Worm (Caenorhabditis elegans) whole organism, mixed stage, embryonic: Measurements from ENCODE around the gene C07D10.6.

Experiments
- bed-3 ChIP-seq: fragments of 200-800 bp; sonication (Bioruptor generic); optimal IDR thresholded peaks from 3 replicates; lab custom pipeline; 2018; ENCODE audit warnings: mild to moderate bottlenecking, missing genetic modification characterization, moderate library complexity, missing compliant biosample characterization
- blmp-1 ChIP-seq: fragments of 150-350 bp; optimal IDR thresholded peaks from 2 replicates; lab custom pipeline; 2014; ENCODE audit warnings: missing biosample characterization, missing genetic modification characterization
- ceh-39 ChIP-seq: fragments of 150-350 bp; optimal IDR thresholded peaks from 2 replicates; lab custom pipeline; 2014; ENCODE audit warnings: missing biosample characterization, missing genetic modification characterization
- ceh-43 ChIP-seq: fragments of 200-800 bp; sonication (Bioruptor generic); optimal IDR thresholded peaks from 2 replicates; lab custom pipeline; 2018; ENCODE audit warnings: mild to moderate bottlenecking, missing genetic modification characterization, moderate library complexity, missing compliant biosample characterization
- ces-1 ChIP-seq: fragments of 150-350 bp; optimal IDR thresholded peaks from 2 replicates; lab custom pipeline; 2014; ENCODE audit warnings: missing biosample characterization, missing genetic modification reagents, missing genetic modification characterization
- cnd-1 ChIP-seq: fragments of 200-800 bp; sonication (Bioruptor generic); optimal IDR thresholded peaks from 2 replicates; lab custom pipeline; 2018; ENCODE audit warnings: mild to moderate bottlenecking, missing genetic modification characterization, missing compliant biosample characterization
- drap-1 ChIP-seq: fragments of 200-800 bp; sonication (Bioruptor generic); optimal IDR thresholded peaks from 3 replicates; lab custom pipeline; 2018; ENCODE audit warnings: mild to moderate bottlenecking, missing genetic modification characterization, missing compliant biosample characterization
- elt-1 ChIP-seq: sonication (generic microtip); optimal IDR thresholded peaks from 2 replicates; lab custom pipeline; 2017; ENCODE audit warnings: missing genetic modification characterization, mild to moderate bottlenecking, missing compliant biosample characterization, antibody characterized with exemption, moderate library complexity, borderline replicate concordance; ENCODE audit not compliant: insufficient read depth
- elt-3 ChIP-seq: fragments of 150-350 bp; optimal IDR thresholded peaks from 2 replicates; lab custom pipeline; 2014; ENCODE audit warnings: missing biosample characterization, missing genetic modification characterization
- flh-1 ChIP-seq: fragments of 200-800 bp; sonication (Bioruptor generic); optimal IDR thresholded peaks from 2 replicates; lab custom pipeline; 2018; ENCODE audit warnings: mild to moderate bottlenecking, missing genetic modification characterization, moderate library complexity, missing compliant biosample characterization
- ham-2 ChIP-seq: fragments of 200-800 bp; sonication (Bioruptor generic); optimal IDR thresholded peaks from 2 replicates; lab custom pipeline; 2018; ENCODE audit warnings: mild to moderate bottlenecking, missing genetic modification characterization, missing compliant biosample characterization
- hlh-1 ChIP-seq: fragments of 150-350 bp; optimal IDR thresholded peaks from 2 replicates; lab custom pipeline; 2014; ENCODE audit warnings: missing biosample characterization, missing genetic modification reagents, missing genetic modification characterization
- lin-13 ChIP-seq: fragments of 150-350 bp; optimal IDR thresholded peaks from 2 replicates; lab custom pipeline; 2014; ENCODE audit warnings: missing biosample characterization, missing genetic modification characterization
- lin-32 ChIP-seq: fragments of 200-800 bp; sonication (Bioruptor generic); optimal IDR thresholded peaks from 2 replicates; lab custom pipeline; 2018; ENCODE audit warnings: mild to moderate bottlenecking, missing genetic modification characterization, missing compliant biosample characterization
- lsy-2 ChIP-seq: fragments of 150-350 bp; optimal IDR thresholded peaks from 2 replicates; lab custom pipeline; 2014; ENCODE audit warnings: missing biosample characterization, missing genetic modification characterization
- mab-5 ChIP-seq: fragments of 150-350 bp; optimal IDR thresholded peaks from 2 replicates; lab custom pipeline; 2014; ENCODE audit warnings: missing biosample characterization, missing genetic modification characterization
- mep-1 ChIP-seq: fragments of 150-350 bp; optimal IDR thresholded peaks from 2 replicates; lab custom pipeline; 2017; ENCODE audit warnings: missing biosample characterization, missing genetic modification reagents, missing genetic modification characterization, inconsistent platforms
- mls-2 ChIP-seq: sonication (generic microtip); optimal IDR thresholded peaks from 2 replicates; lab custom pipeline; 2016; ENCODE audit warnings: mild to moderate bottlenecking, missing genetic modification characterization, moderate library complexity, missing compliant biosample characterization
- nhr-2 ChIP-seq: fragments of 150-350 bp; optimal IDR thresholded peaks from 2 replicates; lab custom pipeline; 2014; ENCODE audit warnings: missing biosample characterization, missing genetic modification characterization
- nhr-237 ChIP-seq: fragments of 150-350 bp; optimal IDR thresholded peaks from 2 replicates; lab custom pipeline; 2014; ENCODE audit warnings: missing biosample characterization, missing genetic modification characterization
- nhr-28 ChIP-seq: fragments of 150-350 bp; optimal IDR thresholded peaks from 2 replicates; lab custom pipeline; 2014; ENCODE audit warnings: missing biosample characterization, missing genetic modification characterization
- nhr-76 ChIP-seq: sonication (generic microtip); optimal IDR thresholded peaks from 2 replicates; lab custom pipeline; 2017; ENCODE audit warnings: missing biosample characterization, missing genetic modification characterization
- sem-2 ChIP-seq: fragments of 200-800 bp; sonication (Bioruptor generic); optimal IDR thresholded peaks from 2 replicates; lab custom pipeline; 2018; ENCODE audit warnings: mild to moderate bottlenecking, missing genetic modification characterization, missing compliant biosample characterization
- snpc-4 ChIP-seq: fragments of 150-350 bp; optimal IDR thresholded peaks from 2 replicates; lab custom pipeline; 2014; ENCODE audit warnings: missing biosample characterization, missing genetic modification characterization
- sptf-1 ChIP-seq: sonication (generic microtip); optimal IDR thresholded peaks from 2 replicates; lab custom pipeline; 2017; ENCODE audit warnings: mild to moderate bottlenecking, missing genetic modification characterization, moderate library complexity, missing compliant biosample characterization
- tbx-8 ChIP-seq: fragments of 200-800 bp; sonication (Bioruptor generic); optimal IDR thresholded peaks from 2 replicates; lab custom pipeline; 2018; ENCODE audit warnings: mild to moderate bottlenecking, missing genetic modification characterization, moderate library complexity, missing compliant biosample characterization
- unc-120 ChIP-seq: sonication (generic microtip); optimal IDR thresholded peaks from 2 replicates; lab custom pipeline; 2017; ENCODE audit warnings: missing genetic modification characterization, missing compliant biosample characterization; ENCODE audit not compliant: poor library complexity, severe bottlenecking
- unc-62 ChIP-seq: fragments of 150-350 bp; optimal IDR thresholded peaks from 2 replicates; lab custom pipeline; 2014; ENCODE audit warnings: missing biosample characterization, missing genetic modification reagents, missing genetic modification characterization
- zip-8 ChIP-seq: fragments of 150-350 bp; optimal IDR thresholded peaks from 2 replicates; lab custom pipeline; 2014; ENCODE audit warnings: missing biosample characterization, missing genetic modification characterization
- ztf-11 ChIP-seq: fragments of 150-350 bp; optimal IDR thresholded peaks from 2 replicates; lab custom pipeline; 2014; ENCODE audit warnings: missing biosample characterization, missing genetic modification characterization

Gene C07D10.6

DNA sequence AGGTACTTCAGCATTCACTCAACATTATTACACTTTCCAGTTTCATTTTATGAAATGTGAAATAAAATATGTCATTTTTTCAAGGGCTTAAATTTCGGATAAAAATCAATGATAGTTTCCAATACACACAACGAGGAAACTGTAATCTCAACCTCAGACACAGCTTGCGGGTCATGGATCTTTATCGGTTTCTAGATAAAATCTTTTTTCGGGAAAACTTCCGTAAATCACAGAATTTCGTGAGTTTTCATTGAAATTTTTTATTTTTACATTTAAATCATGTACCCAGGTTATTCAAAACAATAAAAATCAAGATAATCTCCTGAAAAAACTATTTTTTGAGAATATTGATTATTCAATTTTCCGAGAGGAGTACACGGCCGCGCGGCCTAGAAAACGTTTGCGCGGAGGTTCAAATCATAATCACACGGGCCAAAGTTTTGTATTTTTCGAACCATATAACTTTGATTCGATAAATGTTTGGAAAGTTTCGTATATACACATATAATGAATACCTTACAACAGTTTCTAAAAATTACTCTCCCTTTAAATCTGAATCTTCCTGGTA is 18.2 kb downstream of the C07D10.6 start:
- peak; percentile 81 for TF ChIP-seq elt-1 (tag; lab: Kevin White, UChicago)
- TF ChIP-seq cnd-1 (tag; lab: Kevin White, UChicago) = no peak
- TF ChIP-seq, all 35 proteins: peak for 1

- TF ChIP-seq tbx-8 (GFP tag; lab: Kevin White, UChicago) (no peak), ceh-43 (GFP tag; lab: Kevin White, UChicago) (no peak), unc-62 (GFP tag; lab: Kevin White, UChicago) (no peak), mls-2 (tag; lab: Kevin White, UChicago) (no peak), zip-8 (no peak), nhr-237 (tag; lab: Kevin White, UChicago) (no peak), ces-1 (GFP tag; lab: Kevin White, UChicago) (no peak), bed-3 (GFP tag; lab: Kevin White, UChicago) (no peak), elt-1 (tag; lab: Kevin White, UChicago) (no peak), hlh-1 (tag; lab: Kevin White, UChicago) (no peak), elt-3 (tag; lab: Kevin White, UChicago) (no peak)
These were observed 19.6 kb downstream of the C07D10.6 start, which contains the start of gene C07D10.1 for ce11 chrII:7398712-7399111. C07D10.1 (plus strand) TSS chrII:7399012.

DNA sequence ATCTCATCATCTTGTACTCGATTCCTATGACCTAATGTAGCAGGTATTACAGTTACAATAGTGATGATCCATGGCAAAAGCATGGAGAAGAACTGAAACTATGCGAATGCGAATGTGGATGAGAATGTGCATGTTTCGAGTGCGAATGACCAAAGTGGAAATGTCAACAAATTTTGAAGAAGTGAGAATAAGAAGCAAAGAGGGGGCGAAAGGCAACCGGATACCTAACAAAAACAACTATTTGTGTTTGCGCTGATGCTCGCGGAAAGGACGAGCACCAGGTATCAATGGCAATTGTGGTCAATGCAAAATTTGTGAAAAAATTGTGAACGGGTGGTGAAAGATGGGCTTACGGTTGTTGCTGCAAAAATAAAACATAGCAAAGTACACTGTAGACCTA is 23.5 kb downstream of the C07D10.6 start, which contains the start of gene nas-7:
Gene nas-7 (minus strand): TSS at position 101 of the 400 bp plus-strand sequence.
- TF ChIP-seq elt-3 (tag; lab: Kevin White, UChicago) = no peak
- TF ChIP-seq mep-1 (tag; lab: Kevin White, UChicago) = no peak
- no peak for TF ChIP-seq ceh-39 (tag; lab: Kevin White, UChicago)

- TF ChIP-seq bed-3 (GFP tag; lab: Kevin White, UChicago) (no peak), nhr-237 (tag; lab: Kevin White, UChicago) (no peak), mep-1 (tag; lab: Kevin White, UChicago) (no peak), mab-5 (no peak), ceh-43 (GFP tag; lab: Kevin White, UChicago) (no peak), ceh-39 (tag; lab: Kevin White, UChicago) (no peak), zip-8 (no peak), snpc-4 (tag; lab: Kevin White, UChicago) (no peak), ham-2 (GFP tag; lab: Kevin White, UChicago) (no peak), mls-2 (tag; lab: Kevin White, UChicago) (no peak), unc-120 (tag; lab: Kevin White, UChicago) (no peak), cnd-1 (tag; lab: Kevin White, UChicago) (no peak), drap-1 (GFP tag; lab: Kevin White, UChicago) (no peak)
These were observed 24.9 kb downstream of the C07D10.6 start for ce11 chrII:7404001-7404400.

ce11 chrII:7405262-7405661 is 26.1 kb downstream of the C07D10.6 start:
- no peak for TF ChIP-seq nhr-76 (tag; lab: Kevin White, UChicago)
- TF ChIP-seq snpc-4 (tag; lab: Kevin White, UChicago) = no peak
- TF ChIP-seq lin-32 = no peak
- TF ChIP-seq sptf-1 (tag; lab: Kevin White, UChicago) = no peak
- peak; percentile 68 for TF ChIP-seq zip-8
- peak; percentile 24 for TF ChIP-seq ham-2 (GFP tag; lab: Kevin White, UChicago)
- TF ChIP-seq ceh-43 (GFP tag; lab: Kevin White, UChicago) = no peak
- no peak for TF ChIP-seq nhr-28
- peak; percentile 89 for TF ChIP-seq blmp-1 (tag; lab: Kevin White, UChicago)

DNA sequence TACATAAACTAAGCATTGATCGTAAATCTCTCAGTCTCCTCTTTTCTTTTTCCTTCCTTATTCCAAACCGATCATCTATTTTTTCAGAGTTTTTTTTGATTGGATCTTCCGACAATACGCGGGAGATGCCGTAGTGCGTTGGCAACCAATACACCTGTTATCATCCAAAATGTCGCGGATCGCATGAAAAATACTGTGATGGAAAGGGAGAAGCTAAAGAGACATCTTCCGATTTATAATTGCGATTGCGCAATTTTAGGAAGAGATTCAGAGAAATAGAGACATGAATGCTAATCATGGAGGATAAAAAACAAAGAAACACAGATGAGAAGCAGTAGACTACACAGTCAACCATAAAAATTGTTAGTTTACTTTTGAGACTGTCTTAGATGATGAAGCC is 27.3 kb downstream of the C07D10.6 start:
- TF ChIP-seq zip-8 (peak; percentile 28), elt-1 (tag; lab: Kevin White, UChicago) (no peak)

ce11 chrII:7408192-7408591 is 29.1 kb downstream of the C07D10.6 start, which contains the start of gene srd-55:
srd-55 (plus strand) TSS chrII:7408492.
- TF ChIP-seq ceh-39 (tag; lab: Kevin White, UChicago) (no peak), elt-1 (tag; lab: Kevin White, UChicago) (no peak), sem-2 (GFP tag; lab: Kevin White, UChicago) (no peak), nhr-237 (tag; lab: Kevin White, UChicago) (no peak), elt-3 (tag; lab: Kevin White, UChicago) (no peak), ztf-11 (no peak), flh-1 (GFP tag; lab: Kevin White, UChicago) (no peak), mls-2 (tag; lab: Kevin White, UChicago) (no peak), nhr-2 (no peak), bed-3 (GFP tag; lab: Kevin White, UChicago) (no peak), tbx-8 (GFP tag; lab: Kevin White, UChicago) (no peak), zip-8 (no peak), lin-13 (tag; lab: Kevin White, UChicago) (no peak), sptf-1 (tag; lab: Kevin White, UChicago) (no peak), mep-1 (tag; lab: Kevin White, UChicago) (no peak), lsy-2 (tag; lab: Kevin White, UChicago) (no peak)
- TF ChIP-seq, all 35 proteins: peak for 0
